Fruit fly (Drosophila melanogaster): ENCODE measurements around the gene CG7384.

- no peak for TF ChIP-seq psq (optimal IDR thresholded peaks at IDR 0.05)
- no peak for TF ChIP-seq ttk (optimal IDR thresholded peaks at IDR 0.05)
- no peak for TF ChIP-seq Myc (optimal IDR thresholded peaks at IDR 0.05)
- no peak for TF ChIP-seq insv (optimal IDR thresholded peaks at IDR 0.05)
- no peak for TF ChIP-seq h (optimal IDR thresholded peaks at IDR 0.05)
These were observed 33.7 kb upstream of the CG7384 start for dm6 chr2L:10543992-10544391.

Data from Kc167 (cell line).